Worm (Caenorhabditis elegans) whole organism, midembryonic: ENCODE results near the gene ace-4.
A peak's percentile ranks its signal among the peaks of the same experiment; 100 is the strongest.

Experiments
- T22C8.4 ChIP-seq: fragments of 200-800 bp; sonication (Bioruptor generic); IDR thresholded peaks from 2 replicates; pipeline ENCODE4 v1.3.6; 2022; ENCODE audit warnings: missing genetic modification characterization, missing compliant biosample characterization
- cog-1 ChIP-seq: sonication (generic microtip); optimal IDR thresholded peaks from 2 replicates; lab custom pipeline; 2016; ENCODE audit warnings: missing genetic modification characterization, missing compliant biosample characterization
- flt-1 ChIP-seq: fragments of 200-800 bp; sonication (Bioruptor generic); IDR thresholded peaks from 2 replicates; pipeline ENCODE4 v1.3.6; 2022; ENCODE audit warnings: missing genetic modification characterization, missing compliant biosample characterization
- klf-2 ChIP-seq: fragments of 200-800 bp; sonication (Bioruptor generic); conservative IDR thresholded peaks from 2 replicates; pipeline ENCODE4 v1.3.6; 2022; ENCODE audit warnings: missing genetic modification reagents, missing genetic modification characterization, missing compliant biosample characterization
- med-1 ChIP-seq: sonication (generic microtip); optimal IDR thresholded peaks from 2 replicates; lab custom pipeline; 2017; ENCODE audit warnings: missing genetic modification characterization, mild to moderate bottlenecking, missing compliant biosample characterization, antibody characterized with exemption, missing genetic modification reagents; ENCODE audit not compliant: insufficient read depth
- ref-1 ChIP-seq: fragments of 200-800 bp; sonication (Bioruptor generic); conservative IDR thresholded peaks from 2 replicates; pipeline ENCODE4 v1.3.6; 2022; ENCODE audit warnings: missing genetic modification reagents, missing genetic modification characterization, missing compliant biosample characterization
- tab-1 ChIP-seq: fragments of 200-800 bp; sonication (Bioruptor generic); IDR thresholded peaks from 2 replicates; pipeline ENCODE4 v1.3.6; 2022; ENCODE audit warnings: missing genetic modification characterization, missing compliant biosample characterization
- ztf-23 ChIP-seq: fragments of 200-800 bp; sonication (Bioruptor generic); IDR thresholded peaks from 2 replicates; pipeline ENCODE4 v1.3.6; 2022; ENCODE audit warnings: missing genetic modification reagents, missing genetic modification characterization, missing compliant biosample characterization
- ztf-29 ChIP-seq: fragments of 200-800 bp; sonication (Bioruptor generic); IDR thresholded peaks from 2 replicates; pipeline ENCODE4 v1.3.6; 2022; ENCODE audit warnings: missing genetic modification reagents, missing genetic modification characterization, missing compliant biosample characterization

ace-4 gene

DNA sequence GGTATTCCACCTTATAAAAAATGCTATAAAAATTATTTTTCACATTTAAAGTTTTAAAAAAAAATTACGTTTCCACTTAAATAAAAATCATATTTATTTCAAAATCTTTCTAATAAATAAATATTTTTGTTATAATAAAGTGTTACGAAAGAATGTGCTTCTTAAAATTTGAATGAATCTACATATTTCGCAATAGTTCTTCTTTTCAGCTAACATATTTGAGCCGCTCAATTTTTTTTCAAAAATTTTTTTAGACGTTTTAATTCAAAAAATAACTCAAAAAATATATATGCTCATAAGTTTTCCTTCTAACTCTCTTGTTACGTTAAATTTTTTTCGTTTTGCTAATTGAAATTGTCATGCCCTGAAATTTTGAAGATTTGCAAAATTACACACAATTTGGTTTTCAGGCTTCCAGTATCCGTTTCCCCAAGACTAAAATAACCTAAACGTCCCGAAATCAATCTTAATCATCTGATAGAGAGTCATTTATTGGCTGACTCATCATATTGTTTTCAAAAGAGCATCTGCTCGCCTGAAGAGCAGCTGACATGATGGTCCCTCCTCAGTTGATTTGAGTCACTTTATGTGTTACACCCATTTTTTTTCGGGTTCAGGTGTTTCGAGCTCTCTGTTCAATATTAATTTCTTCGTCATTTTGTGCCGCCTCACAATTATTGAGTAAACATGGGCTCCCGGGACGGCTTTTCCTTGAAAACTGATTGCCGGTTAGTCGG is 19.4 kb upstream of the ace-4 start, which contains the start of gene efhd-1:
efhd-1 (plus strand) TSS at position 582 of the 737 bp plus-strand sequence.
- TF ChIP-seq ref-1 (GFP tag; lab: Robert Waterston, UW) (no peak), cog-1 (tag; lab: Kevin White, UChicago) (no peak), med-1 (GFP tag; lab: Kevin White, UChicago) (no peak), tab-1 (GFP tag; lab: Robert Waterston, UW) (no peak), ztf-29 (no peak), T22C8.4 (GFP tag; lab: Robert Waterston, UW) (no peak), klf-2 (no peak), ztf-23 (GFP tag; lab: Robert Waterston, UW) (no peak), flt-1 (GFP tag; lab: Robert Waterston, UW) (no peak)

DNA sequence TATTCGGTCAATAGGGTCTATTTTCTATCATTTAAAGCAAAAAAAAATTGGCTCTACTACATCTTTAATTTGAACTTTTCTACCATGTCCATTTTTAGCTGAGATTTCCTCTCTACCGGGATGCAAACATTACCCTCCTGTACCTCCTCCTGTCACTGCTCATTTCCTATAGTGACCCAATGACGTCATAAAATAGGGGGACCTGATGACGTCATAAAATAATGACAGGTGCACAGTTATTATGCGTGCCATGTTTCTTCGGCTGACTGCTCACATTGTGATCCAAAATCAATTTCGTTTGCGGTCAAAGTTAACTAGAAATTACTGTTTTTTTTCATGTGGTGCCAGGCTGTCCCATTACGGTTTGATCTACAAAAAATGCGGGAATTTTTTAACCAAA is 10.9 kb upstream of the ace-4 start:
- TF ChIP-seq cog-1 (tag; lab: Kevin White, UChicago): no peak
- no peak for TF ChIP-seq med-1 (GFP tag; lab: Kevin White, UChicago)
- no peak for TF ChIP-seq ztf-23 (GFP tag; lab: Robert Waterston, UW)
- TF ChIP-seq klf-2: no peak
- TF ChIP-seq ztf-29: no peak

- TF ChIP-seq med-1 (GFP tag; lab: Kevin White, UChicago): no peak
- no peak for TF ChIP-seq cog-1 (tag; lab: Kevin White, UChicago)
- TF ChIP-seq ref-1 (GFP tag; lab: Robert Waterston, UW): no peak
- TF ChIP-seq ztf-23 (GFP tag; lab: Robert Waterston, UW): no peak
- TF ChIP-seq tab-1 (GFP tag; lab: Robert Waterston, UW): no peak
- TF ChIP-seq T22C8.4 (GFP tag; lab: Robert Waterston, UW): no peak
- TF ChIP-seq klf-2: no peak
Observed at ce11 chrII:14187456-14187855, 10.4 kb upstream of the ace-4 start.

DNA sequence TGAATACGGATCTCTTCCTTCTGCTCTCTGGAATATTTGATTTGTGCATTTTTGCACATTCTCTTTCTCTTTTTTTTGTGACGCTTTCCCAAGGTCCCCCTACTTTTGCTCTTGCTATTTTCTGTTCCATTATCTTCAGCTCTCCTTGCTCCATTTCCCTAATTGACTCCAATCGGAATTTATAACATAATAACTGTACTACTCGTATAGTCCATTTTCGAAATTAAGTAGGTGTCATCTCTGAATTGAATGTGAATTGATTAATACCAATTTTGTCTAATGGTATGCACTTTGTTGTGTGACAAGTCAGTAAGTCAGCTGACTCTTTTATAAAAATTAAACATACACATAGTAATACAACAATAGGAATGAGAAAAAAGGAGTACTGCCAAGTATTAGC is 1.9 kb upstream of the ace-4 start:
- TF ChIP-seq T22C8.4 (GFP tag; lab: Robert Waterston, UW) (no peak), tab-1 (GFP tag; lab: Robert Waterston, UW) (no peak), ztf-23 (GFP tag; lab: Robert Waterston, UW) (no peak), ref-1 (GFP tag; lab: Robert Waterston, UW) (no peak), cog-1 (tag; lab: Kevin White, UChicago) (no peak), flt-1 (GFP tag; lab: Robert Waterston, UW) (no peak), ztf-29 (no peak), klf-2 (no peak), med-1 (GFP tag; lab: Kevin White, UChicago) (no peak)

ce11 chrII:14205335-14205734 is 7.5 kb downstream of the ace-4 start, which contains the start of gene ace-3:
TSS of gene ace-3 (plus strand) at chrII:14205635.
- TF ChIP-seq klf-2: no peak
- TF ChIP-seq flt-1 (GFP tag; lab: Robert Waterston, UW): no peak
- no peak for TF ChIP-seq T22C8.4 (GFP tag; lab: Robert Waterston, UW)
- no peak for TF ChIP-seq ztf-29
- no peak for TF ChIP-seq cog-1 (tag; lab: Kevin White, UChicago)
- TF ChIP-seq ztf-23 (GFP tag; lab: Robert Waterston, UW): no peak
- TF ChIP-seq ref-1 (GFP tag; lab: Robert Waterston, UW): no peak
- TF ChIP-seq tab-1 (GFP tag; lab: Robert Waterston, UW): no peak
- no peak for TF ChIP-seq med-1 (GFP tag; lab: Kevin White, UChicago)

- TF ChIP-seq flt-1 (GFP tag; lab: Robert Waterston, UW) (0 out of 2 replicates have a peak, but pooled peaks have one; percentile 43), klf-2 (no peak)
Observed at ce11 chrII:14206211-14206610, 8.4 kb downstream of the ace-4 start.

ce11 chrII:14211118-14211517 is 13.3 kb downstream of the ace-4 start, which contains the start of gene hot-7:
TSS of gene hot-7 (plus strand) at chrII:14211418.
- TF ChIP-seq ref-1 (GFP tag; lab: Robert Waterston, UW) (no peak), med-1 (GFP tag; lab: Kevin White, UChicago) (no peak), tab-1 (GFP tag; lab: Robert Waterston, UW) (no peak), flt-1 (GFP tag; lab: Robert Waterston, UW) (no peak), ztf-23 (GFP tag; lab: Robert Waterston, UW) (no peak), T22C8.4 (GFP tag; lab: Robert Waterston, UW) (no peak), klf-2 (no peak), ztf-29 (no peak), cog-1 (tag; lab: Kevin White, UChicago) (no peak)

DNA sequence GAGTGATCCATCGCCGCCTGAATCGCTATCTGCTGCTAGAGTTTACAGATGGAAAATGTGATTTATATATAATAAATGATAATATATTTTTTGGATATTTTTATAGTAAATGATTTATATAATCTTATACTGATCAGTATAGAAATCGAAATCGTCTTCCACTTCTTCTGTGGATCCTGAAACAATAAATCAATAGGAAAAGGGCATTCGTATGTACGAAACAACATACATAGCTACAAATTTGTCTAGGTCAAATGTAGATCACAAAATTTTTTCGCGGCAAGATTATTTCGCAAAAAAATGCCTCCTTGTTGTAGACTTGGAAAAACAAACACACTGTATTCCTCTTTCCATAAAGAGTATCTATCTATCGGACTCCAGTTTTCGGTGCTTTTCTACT is 16.3 kb downstream of the ace-4 start, which contains the start of gene Y48B6A.10:
Y48B6A.10 (plus strand) TSS at position 301 of the 400 bp plus-strand sequence.
- TF ChIP-seq ztf-29: no peak
- no peak for TF ChIP-seq ref-1 (GFP tag; lab: Robert Waterston, UW)
- TF ChIP-seq ztf-23 (GFP tag; lab: Robert Waterston, UW): no peak
- no peak for TF ChIP-seq klf-2
- TF ChIP-seq med-1 (GFP tag; lab: Kevin White, UChicago): no peak
- TF ChIP-seq flt-1 (GFP tag; lab: Robert Waterston, UW): no peak
- TF ChIP-seq tab-1 (GFP tag; lab: Robert Waterston, UW): no peak
- TF ChIP-seq cog-1 (tag; lab: Kevin White, UChicago): no peak

ce11 chrII:14218142-14218541 is 20.3 kb downstream of the ace-4 start:
- no peak for TF ChIP-seq flt-1 (GFP tag; lab: Robert Waterston, UW)
- TF ChIP-seq klf-2: no peak

DNA sequence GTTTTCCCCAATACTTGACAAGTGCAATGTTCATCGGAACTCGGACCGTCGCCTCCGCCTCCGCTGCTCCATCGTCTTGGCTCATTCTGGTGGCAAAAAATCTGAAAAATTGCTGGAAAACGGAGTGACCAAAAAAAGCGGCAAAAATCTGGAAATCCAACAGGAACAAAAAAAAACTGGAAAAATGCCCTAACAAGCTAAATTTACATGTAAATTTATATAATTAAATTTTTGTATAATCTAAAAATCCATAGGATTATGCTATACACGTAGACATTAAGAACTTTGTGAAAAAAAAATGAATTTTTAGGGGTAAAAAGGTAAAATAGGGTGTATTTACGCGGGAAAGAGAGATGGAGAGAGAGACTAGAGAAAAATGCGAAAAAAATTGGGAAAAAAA is 28.3 kb downstream of the ace-4 start, which contains the start of gene Y48B6A.13:
Y48B6A.13 (minus strand) TSS at position 101 of the 400 bp plus-strand sequence.
- TF ChIP-seq klf-2: no peak
- TF ChIP-seq cog-1 (tag; lab: Kevin White, UChicago): no peak
